Fruit fly (Drosophila melanogaster) whole organism, embryonic: ENCODE results near the gene CG31717.

Source experiments
- Antp ChIP-seq: fragments of 200-800 bp; sonication (Bioruptor generic); optimal IDR thresholded peaks from 3 replicates; lab custom pipeline; 2016; ENCODE audit warnings: missing biosample characterization, missing genetic modification characterization
- CG10366 ChIP-seq: fragments of 200-800 bp; sonication (Bioruptor generic); IDR thresholded peaks from 2 replicates; pipeline ENCODE4 v1.3.6; 2022; ENCODE audit warnings: missing biosample characterization, missing genetic modification characterization
- CG10565 ChIP-seq: fragments of 200-800 bp; sonication (Bioruptor generic); optimal IDR thresholded peaks from 3 replicates; lab custom pipeline; 2016; ENCODE audit warnings: missing biosample characterization, mild to moderate bottlenecking, missing genetic modification characterization
- CG11723 ChIP-seq: fragments of 200-800 bp; sonication (Bioruptor generic); optimal IDR thresholded peaks from 2 replicates; lab custom pipeline; 2017; ENCODE audit warnings: missing biosample characterization, mild to moderate bottlenecking, missing genetic modification characterization
- CG1603 ChIP-seq: fragments of 200-800 bp; sonication (Bioruptor generic); optimal IDR thresholded peaks from 2 replicates; lab custom pipeline; 2019; ENCODE audit warnings: missing biosample characterization, mild to moderate bottlenecking, missing genetic modification characterization, moderate library complexity
- CG18599 ChIP-seq: fragments of 200-800 bp; sonication (Bioruptor generic); optimal IDR thresholded peaks from 3 replicates; lab custom pipeline; 2017; ENCODE audit warnings: missing biosample characterization, missing genetic modification characterization, mild to moderate bottlenecking, moderate library complexity, missing genetic modification reagents
- CG18764 ChIP-seq: fragments of 200-800 bp; sonication (Bioruptor generic); optimal IDR thresholded peaks from 3 replicates; lab custom pipeline; 2016; ENCODE audit warnings: missing biosample characterization, missing genetic modification characterization
- CG2129 ChIP-seq: fragments of 200-800 bp; sonication (Bioruptor generic); IDR thresholded peaks from 2 replicates; pipeline ENCODE4 v1.3.6; 2022; ENCODE audit warnings: missing biosample characterization, missing genetic modification characterization; ENCODE audit not compliant: partially characterized antibody
- CG2712 ChIP-seq: fragments of 200-800 bp; optimal IDR thresholded peaks from 3 replicates; lab custom pipeline; 2019; ENCODE audit warnings: missing biosample characterization, mild to moderate bottlenecking, missing genetic modification characterization, moderate library complexity
- CG31224 ChIP-seq: fragments of 200-800 bp; sonication (Bioruptor generic); IDR thresholded peaks from 2 replicates; pipeline ENCODE4 v1.3.6; 2022; ENCODE audit warnings: missing biosample characterization, missing genetic modification characterization
- CG34224 ChIP-seq: fragments of 200-800 bp; sonication (Bioruptor generic); IDR thresholded peaks from 3 replicates; pipeline ENCODE4 v1.3.6; 2022; ENCODE audit warnings: missing biosample characterization, missing genetic modification characterization; ENCODE audit not compliant: partially characterized antibody
- CG34422 ChIP-seq: fragments of 200-800 bp; sonication (Bioruptor generic); IDR thresholded peaks from 3 replicates; pipeline ENCODE4 v1.3.6; 2022; ENCODE audit warnings: missing biosample characterization, missing genetic modification characterization
- CG3726 ChIP-seq: fragments of 200-800 bp; sonication (Bioruptor generic); IDR thresholded peaks from 3 replicates; pipeline ENCODE4, ENCODE4 v1.3.6; 2022; ENCODE audit warnings: missing biosample characterization, missing genetic modification characterization
- CG42726 ChIP-seq: fragments of 200-800 bp; sonication (Bioruptor generic); IDR thresholded peaks from 2 replicates; pipeline ENCODE4 v1.3.6; 2022; ENCODE audit warnings: missing biosample characterization, missing genetic modification characterization; ENCODE audit not compliant: partially characterized antibody
- CG4707 ChIP-seq: fragments of 200-800 bp; sonication (Bioruptor generic); optimal IDR thresholded peaks from 2 replicates; lab custom pipeline; 2018; ENCODE audit warnings: missing biosample characterization, mild to moderate bottlenecking, missing genetic modification characterization, moderate library complexity
- CG7372 ChIP-seq: fragments of 200-800 bp; sonication (Bioruptor generic); IDR thresholded peaks from 2 replicates; pipeline ENCODE4 v1.3.6; 2022; ENCODE audit warnings: missing biosample characterization, missing genetic modification characterization
- CG8478 ChIP-seq: fragments of >200 bp; optimal IDR thresholded peaks from 2 replicates; lab custom pipeline; 2018
- Dfd ChIP-seq, 2 experiments: fragments of >200 bp; optimal IDR thresholded peaks; 2 replicates each; lab custom pipeline; 2017; ENCODE audit warnings: missing biosample characterization in 2 of 2, missing genetic modification characterization in 2 of 2
- Dp ChIP-seq: fragments of 200-800 bp; sonication (Bioruptor generic); optimal IDR thresholded peaks from 2 replicates; lab custom pipeline; 2018; ENCODE audit warnings: missing biosample characterization, mild to moderate bottlenecking, missing genetic modification characterization, moderate library complexity
- H15 ChIP-seq: fragments of 200-800 bp; sonication (Bioruptor generic); IDR thresholded peaks from 3 replicates; pipeline ENCODE4 v1.3.6; 2022; ENCODE audit warnings: missing biosample characterization, missing genetic modification characterization
- HmgD ChIP-seq: fragments of 200-800 bp; sonication (Bioruptor generic); optimal IDR thresholded peaks from 3 replicates; lab custom pipeline; 2016; ENCODE audit warnings: missing biosample characterization, missing genetic modification characterization
- Hr51 ChIP-seq, 2 experiments: fragments of 200-800 bp; sonication (Bioruptor generic); optimal IDR thresholded peaks; 2 replicates in 1 of 2; 3 replicates in 1 of 2; lab custom pipeline; 2016 to 2018; ENCODE audit warnings: missing biosample characterization in 2 of 2, missing genetic modification characterization in 2 of 2, mild to moderate bottlenecking in 1 of 2, moderate library complexity in 1 of 2
- Kr ChIP-seq: fragments of 200-800 bp; sonication (Bioruptor generic); optimal IDR thresholded peaks from 2 replicates; lab custom pipeline; 2017; ENCODE audit warnings: missing biosample characterization, mild to moderate bottlenecking, missing genetic modification characterization
- Lpt ChIP-seq: fragments of >200 bp; optimal IDR thresholded peaks from 2 replicates; lab custom pipeline; 2018; ENCODE audit warnings: missing biosample characterization, missing genetic modification characterization
- MBD-R2 ChIP-seq: fragments of 200-800 bp; sonication (Bioruptor generic); IDR thresholded peaks from 2 replicates; pipeline ENCODE4 v1.3.6; 2022; ENCODE audit warnings: missing biosample characterization, missing genetic modification characterization
- MESR4 ChIP-seq: fragments of 200-800 bp; sonication (Bioruptor generic); optimal IDR thresholded peaks from 2 replicates; lab custom pipeline; 2018; ENCODE audit warnings: missing biosample characterization, mild to moderate bottlenecking, missing genetic modification characterization, moderate library complexity
- Poxn ChIP-seq: fragments of 200-800 bp; sonication (Bioruptor generic); IDR thresholded peaks from 2 replicates; pipeline ENCODE4 v1.3.6; 2022; ENCODE audit warnings: missing biosample characterization, missing genetic modification characterization
- Ptx1 ChIP-seq: fragments of 200-800 bp; sonication (Bioruptor generic); IDR thresholded peaks from 2 replicates; pipeline ENCODE4 v1.3.6; 2022; ENCODE audit warnings: missing biosample characterization, missing genetic modification characterization
- Rfx ChIP-seq: fragments of 200-800 bp; sonication (Bioruptor generic); IDR thresholded peaks from 2 replicates; pipeline ENCODE4 v1.3.6; 2022; ENCODE audit warnings: missing biosample characterization, missing genetic modification characterization
- Trl ChIP-seq, 3 experiments: fragments of >200 bp in 2 of 3; fragments of 200-800 bp in 1 of 3; sonication (Bioruptor generic) in 1 of 3; optimal IDR thresholded peaks; 2 replicates in 1 of 3; 3 replicates in 2 of 3; lab custom pipeline; 2016 to 2017; ENCODE audit warnings: missing biosample characterization in 1 of 3, missing genetic modification characterization in 1 of 3
- Xbp1 ChIP-seq: fragments of 200-800 bp; sonication (Bioruptor generic); optimal IDR thresholded peaks from 3 replicates; lab custom pipeline; 2016; ENCODE audit warnings: missing biosample characterization, mild to moderate bottlenecking, missing genetic modification characterization
- abd-A ChIP-seq: fragments of 200-800 bp; sonication (Bioruptor generic); optimal IDR thresholded peaks from 3 replicates; lab custom pipeline; 2019; ENCODE audit warnings: missing biosample characterization, mild to moderate bottlenecking, missing genetic modification characterization, moderate library complexity
- al ChIP-seq: fragments of 200-800 bp; sonication (Bioruptor generic); IDR thresholded peaks from 2 replicates; pipeline ENCODE4 v1.3.6; 2022; ENCODE audit warnings: missing biosample characterization, missing genetic modification characterization
- bowl ChIP-seq: fragments of 200-800 bp; sonication (Bioruptor generic); IDR thresholded peaks from 2 replicates; pipeline ENCODE4 v1.3.6; 2022; ENCODE audit warnings: missing biosample characterization, missing genetic modification characterization
- croc ChIP-seq: fragments of 200-800 bp; sonication (Bioruptor generic); conservative IDR thresholded peaks from 3 replicates; pipeline ENCODE4 v1.3.6; 2022; ENCODE audit warnings: missing biosample characterization, missing genetic modification characterization
- fd3F ChIP-seq: fragments of 200-800 bp; sonication (Bioruptor generic); optimal IDR thresholded peaks from 2 replicates; lab custom pipeline; 2018; ENCODE audit warnings: missing biosample characterization, mild to moderate bottlenecking, missing genetic modification characterization, moderate library complexity
- gcm ChIP-seq: fragments of 200-800 bp; sonication (Bioruptor generic); optimal IDR thresholded peaks from 2 replicates; lab custom pipeline; 2019; ENCODE audit warnings: missing biosample characterization, mild to moderate bottlenecking, missing genetic modification characterization, moderate library complexity
- grau ChIP-seq: fragments of 200-800 bp; optimal IDR thresholded peaks from 3 replicates; lab custom pipeline; 2019; ENCODE audit warnings: missing biosample characterization, mild to moderate bottlenecking, missing genetic modification characterization, moderate library complexity
- hbn ChIP-seq: fragments of 200-800 bp; sonication (Bioruptor generic); IDR thresholded peaks from 2 replicates; pipeline ENCODE4 v1.3.6; 2022; ENCODE audit warnings: missing biosample characterization, missing genetic modification characterization; ENCODE audit not compliant: partially characterized antibody
- kni ChIP-seq: fragments of 200-800 bp; sonication (Bioruptor generic); optimal IDR thresholded peaks from 3 replicates; lab custom pipeline; 2017; ENCODE audit warnings: mild to moderate bottlenecking, missing biosample characterization, missing genetic modification reagents, missing genetic modification characterization
- mld ChIP-seq: fragments of 200-800 bp; sonication (Bioruptor generic); IDR thresholded peaks from 3 replicates; pipeline ENCODE4 v1.3.6; 2022; ENCODE audit warnings: missing biosample characterization, missing genetic modification characterization; ENCODE audit not compliant: partially characterized antibody
- nom ChIP-seq: fragments of 200-800 bp; sonication (Bioruptor generic); optimal IDR thresholded peaks from 2 replicates; lab custom pipeline; 2017; ENCODE audit warnings: missing biosample characterization, missing genetic modification characterization, mild to moderate bottlenecking, moderate library complexity, missing genetic modification reagents
- otp ChIP-seq: fragments of 200-800 bp; sonication (Bioruptor generic); IDR thresholded peaks from 3 replicates; pipeline ENCODE4, ENCODE4 v1.3.6; 2022; ENCODE audit warnings: missing biosample characterization, missing genetic modification characterization
- pb ChIP-seq: fragments of 200-800 bp; sonication (Bioruptor generic); optimal IDR thresholded peaks from 3 replicates; lab custom pipeline; 2016; ENCODE audit warnings: missing biosample characterization, missing genetic modification characterization
- shn ChIP-seq: fragments of 200-800 bp; sonication (Bioruptor generic); optimal IDR thresholded peaks from 3 replicates; lab custom pipeline; 2016; ENCODE audit warnings: missing biosample characterization, missing genetic modification characterization
- sna ChIP-seq: fragments of 200-800 bp; sonication (Bioruptor generic); IDR thresholded peaks from 2 replicates; pipeline ENCODE4 v1.3.6; 2022; ENCODE audit warnings: missing biosample characterization, missing genetic modification characterization; ENCODE audit not compliant: partially characterized antibody
- trem ChIP-seq: fragments of 200-800 bp; optimal IDR thresholded peaks from 3 replicates; lab custom pipeline; 2019; ENCODE audit warnings: missing biosample characterization, mild to moderate bottlenecking, missing genetic modification characterization, moderate library complexity
- tx ChIP-seq: fragments of 200-800 bp; sonication (Bioruptor generic); optimal IDR thresholded peaks from 2 replicates; lab custom pipeline; 2016; ENCODE audit warnings: missing biosample characterization, missing genetic modification characterization
- vnd ChIP-seq: fragments of 200-800 bp; sonication (Bioruptor generic); IDR thresholded peaks from 3 replicates; pipeline ENCODE4 v1.3.6; 2022; ENCODE audit warnings: missing biosample characterization, missing genetic modification characterization; ENCODE audit not compliant: partially characterized antibody
- wdn ChIP-seq: fragments of 200-800 bp; sonication (Bioruptor generic); IDR thresholded peaks from 2 replicates; pipeline ENCODE4 v1.3.6; 2022; ENCODE audit warnings: missing biosample characterization, missing genetic modification characterization
- zfh1 ChIP-seq: fragments of 200-800 bp; sonication (Bioruptor generic); IDR thresholded peaks from 3 replicates; pipeline ENCODE4 v1.3.6; 2022; ENCODE audit warnings: missing biosample characterization, missing genetic modification characterization

CG31717 gene

dm6 chr2L:10221387-10221705, 29.2 kb upstream of the CG31717 start (continued):
- TF ChIP-seq CG34224 (GFP tag; lab: Robert Waterston, UW) (peak; percentile 43; the same call in 2 of the 3 replicates), Trl (optimal IDR thresholded peaks at IDR 0.05; lab: Kevin White, UChicago) (no peak), Trl (GFP tag; optimal IDR thresholded peaks at IDR 0.05; lab: Kevin White, UChicago) (no peak), pb (GFP tag; lab: Kevin White, UChicago) (no peak), kni (GFP tag; lab: Kevin White, UChicago) (no peak), CG18599 (no peak), bowl (GFP tag; lab: Robert Waterston, UW) (no peak), CG11723 (GFP tag; lab: Kevin White, UChicago) (peak; percentile 55), MBD-R2 (peak; percentile 71), Lpt (GFP tag; lab: Kevin White, UChicago) (no peak), Dp (GFP tag; lab: Kevin White, UChicago) (no peak), wdn (GFP tag; lab: Robert Waterston, UW) (no peak), sna (0 out of 2 replicates have a peak, but pooled peaks have one; percentile 3), CG1603 (tag; lab: Kevin White, UChicago) (no peak), vnd (no peak; the same call in 2 of the 3 replicates), zfh1 (GFP tag; lab: Robert Waterston, UW) (no peak), CG4707 (GFP tag; lab: Kevin White, UChicago) (no peak), grau (tag; lab: Kevin White, UChicago) (no peak), CG7372 (GFP tag; lab: Robert Waterston, UW) (no peak), Antp (GFP tag; lab: Kevin White, UChicago) (no peak), CG2129 (peak; percentile 15; the same call in 1 of the 2 replicates), H15 (GFP tag; lab: Robert Waterston, UW) (no peak), CG8478 (lab: Kevin White, UChicago) (no peak), CG2712 (no peak), nom (GFP tag; lab: Kevin White, UChicago) (peak; percentile 5), HmgD (GFP tag; lab: Kevin White, UChicago) (no peak), Rfx (GFP tag; lab: Robert Waterston, UW) (no peak), Hr51 (GFP tag; optimal IDR thresholded peaks at IDR 0.05; lab: Kevin White, UChicago) (no peak), CG31224 (GFP tag; lab: Robert Waterston, UW) (no peak), mld (GFP tag; lab: Robert Waterston, UW) (no peak), al (GFP tag; lab: Robert Waterston, UW) (no peak), Poxn (GFP tag; lab: Robert Waterston, UW) (no peak), CG18764 (GFP tag; lab: Kevin White, UChicago) (no peak), tx (no peak), Kr (GFP tag; lab: Kevin White, UChicago) (no peak), Dfd (GFP tag; optimal IDR thresholded peaks at IDR 0.05; lab: Kevin White, UChicago) (no peak), CG10565 (GFP tag; lab: Kevin White, UChicago) (no peak), hbn (GFP tag; lab: Robert Waterston, UW) (no peak; the same call in 1 of the 2 replicates), otp (no peak), Ptx1 (GFP tag; lab: Robert Waterston, UW) (no peak), CG3726 (GFP tag; lab: Robert Waterston, UW) (no peak), MESR4 (GFP tag; lab: Kevin White, UChicago) (peak; percentile 58), fd3F (GFP tag; lab: Kevin White, UChicago) (no peak), shn (no peak), CG10366 (GFP tag; lab: Robert Waterston, UW) (no peak), CG42726 (GFP tag; lab: Robert Waterston, UW) (no peak), CG34422 (GFP tag; lab: Robert Waterston, UW) (0 out of 3 replicates have a peak, but pooled peaks have one; percentile 46), Xbp1 (GFP tag; lab: Kevin White, UChicago) (no peak), trem (no peak), gcm (GFP tag; lab: Kevin White, UChicago) (no peak), croc (GFP tag; lab: Robert Waterston, UW) (no peak), abd-A (tag; lab: Kevin White, UChicago) (no peak)
